Fruit fly (Drosophila melanogaster): ENCODE data around the gene Cog4.
A peak's percentile ranks its signal among the peaks of the same experiment; 100 is the strongest.

Cog4 gene

dm6 chr2L:10491354-10491753, 2.9 kb upstream of the Cog4 start, which contains the start of gene CG13144:
Gene CG13144 (minus strand): TSS chr2L:10491454.
- no peak for TF ChIP-seq foxo (GFP tag; optimal IDR thresholded peaks at IDR 0.05)
- TF ChIP-seq Hnf4 (GFP tag; optimal IDR thresholded peaks at IDR 0.05) = no peak
- TF ChIP-seq dmrt93B (GFP tag; optimal IDR thresholded peaks at IDR 0.05) = no peak
- TF ChIP-seq tai (GFP tag; optimal IDR thresholded peaks at IDR 0.05) = no peak
- TF ChIP-seq sage (GFP tag; optimal IDR thresholded peaks at IDR 0.05) = no peak
- no peak for TF ChIP-seq dsf (GFP tag; optimal IDR thresholded peaks at IDR 0.05; ENCODE audit: borderline replicate concordance)
- no peak for TF ChIP-seq CrebA (GFP tag; optimal IDR thresholded peaks at IDR 0.05; ENCODE audit: borderline replicate concordance)
- no peak for TF ChIP-seq GATAd (GFP tag; optimal IDR thresholded peaks at IDR 0.05)
- TF ChIP-seq Dfd (GFP tag; optimal IDR thresholded peaks at IDR 0.05) = no peak
- no peak for TF ChIP-seq br (GFP tag; optimal IDR thresholded peaks at IDR 0.05)
- no peak for TF ChIP-seq CG9705 (GFP tag; optimal IDR thresholded peaks at IDR 0.05)
- TF ChIP-seq N (GFP tag; optimal IDR thresholded peaks at IDR 0.05) = no peak
- no peak for TF ChIP-seq brk (GFP tag; optimal IDR thresholded peaks at IDR 0.05)
- no peak for TF ChIP-seq Sp1 (GFP tag; optimal IDR thresholded peaks at IDR 0.05)

DNA sequence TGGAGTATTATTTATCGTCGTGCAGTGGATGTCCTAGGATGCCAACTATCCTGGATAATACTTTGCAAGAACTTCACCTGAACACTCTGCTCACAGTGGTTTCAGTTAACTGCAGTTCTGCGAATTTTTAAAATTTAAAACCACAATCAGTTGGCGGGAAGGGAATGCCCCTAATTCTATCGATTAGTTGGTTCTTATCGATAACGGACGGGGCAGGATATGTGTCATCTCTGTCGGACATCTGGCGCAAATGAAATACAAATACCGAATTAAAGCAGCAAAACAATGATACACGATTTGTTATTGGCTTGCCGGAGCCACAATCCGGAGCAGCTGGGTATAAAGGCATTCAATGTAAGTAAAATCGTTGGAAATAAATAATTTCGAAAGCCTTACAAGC, 5.3 kb downstream of the Cog4 start, which contains the start of gene Grip75:
Gene Grip75, plus strand, starts transcription at position 223 of the 400 bp plus-strand sequence.
- TF ChIP-seq dsf (GFP tag; optimal IDR thresholded peaks at IDR 0.05; ENCODE audit: borderline replicate concordance) (no peak), dl (GFP tag; optimal IDR thresholded peaks at IDR 0.05; ENCODE audit: insufficient read depth in 1 of 2, partially characterized antibody in 2 of 2) (no peak), lola (GFP tag; optimal IDR thresholded peaks at IDR 0.05) (no peak), fru (GFP tag; optimal IDR thresholded peaks at IDR 0.05) (no peak), Vsx2 (GFP tag; optimal IDR thresholded peaks at IDR 0.05; ENCODE audit: partially characterized antibody) (no peak)

DNA sequence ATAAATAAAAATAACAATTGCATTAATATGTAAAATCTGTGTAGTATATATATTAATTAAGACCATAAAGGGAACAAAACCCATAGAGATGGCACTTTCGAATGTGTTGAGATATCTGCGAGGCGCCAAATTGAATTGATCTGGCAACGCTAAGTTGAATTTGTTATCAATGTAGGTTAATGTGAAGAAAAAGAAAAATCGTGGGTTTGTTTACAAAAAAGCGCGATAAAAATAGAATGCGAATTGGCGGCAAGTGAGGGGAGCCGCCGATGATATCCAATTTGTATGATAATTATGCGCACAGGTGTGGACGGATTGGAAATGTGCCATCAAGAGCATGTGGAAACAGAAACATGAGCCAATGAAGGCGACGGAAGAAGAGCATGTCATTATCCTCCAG, 8.6 kb downstream of the Cog4 start:
- TF ChIP-seq Dif (GFP tag; optimal IDR thresholded peaks at IDR 0.05; ENCODE audit: partially characterized antibody) = no peak
- no peak for TF ChIP-seq fru (GFP tag; optimal IDR thresholded peaks at IDR 0.05)
- TF ChIP-seq ey (GFP tag; optimal IDR thresholded peaks at IDR 0.05) = no peak
- TF ChIP-seq GATAd (GFP tag; optimal IDR thresholded peaks at IDR 0.05) = peak; percentile 73
- no peak for TF ChIP-seq dl (GFP tag; optimal IDR thresholded peaks at IDR 0.05; ENCODE audit: insufficient read depth in 1 of 2, partially characterized antibody in 2 of 2)
- no peak for TF ChIP-seq Vsx2 (GFP tag; optimal IDR thresholded peaks at IDR 0.05; ENCODE audit: partially characterized antibody)
- no peak for TF ChIP-seq Mio (GFP tag; optimal IDR thresholded peaks at IDR 0.05)

DNA sequence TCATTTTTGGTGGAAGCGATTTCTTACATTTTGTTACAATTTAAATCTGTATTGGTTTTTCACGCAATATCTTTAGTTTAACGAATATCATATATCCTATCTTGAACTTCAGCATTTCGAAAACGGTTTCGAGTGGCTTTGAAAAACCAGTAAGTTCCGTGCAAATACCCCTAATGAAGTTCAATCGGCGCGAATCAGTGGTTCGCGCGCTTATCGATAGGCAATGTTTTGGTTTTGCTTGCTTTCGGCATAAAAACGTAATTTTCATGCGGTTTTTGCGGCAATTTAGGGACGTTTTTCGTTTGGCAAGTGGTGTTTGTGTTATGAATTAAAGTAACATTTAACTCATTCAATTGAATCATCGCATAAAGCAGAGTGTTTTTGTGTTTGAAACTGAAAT, 11.5 kb downstream of the Cog4 start, which contains the start of gene RluA-2:
Gene RluA-2, plus strand, starts transcription at position 195 of the 400 bp plus-strand sequence.
- TF ChIP-seq woc (GFP tag; optimal IDR thresholded peaks at IDR 0.05) (no peak), dl (GFP tag; optimal IDR thresholded peaks at IDR 0.05; ENCODE audit: insufficient read depth in 1 of 2, partially characterized antibody in 2 of 2) (no peak), Abd-B (GFP tag; optimal IDR thresholded peaks at IDR 0.05) (no peak), CG9705 (GFP tag; optimal IDR thresholded peaks at IDR 0.05) (no peak), Hr78 (GFP tag; optimal IDR thresholded peaks at IDR 0.05) (no peak)

DNA sequence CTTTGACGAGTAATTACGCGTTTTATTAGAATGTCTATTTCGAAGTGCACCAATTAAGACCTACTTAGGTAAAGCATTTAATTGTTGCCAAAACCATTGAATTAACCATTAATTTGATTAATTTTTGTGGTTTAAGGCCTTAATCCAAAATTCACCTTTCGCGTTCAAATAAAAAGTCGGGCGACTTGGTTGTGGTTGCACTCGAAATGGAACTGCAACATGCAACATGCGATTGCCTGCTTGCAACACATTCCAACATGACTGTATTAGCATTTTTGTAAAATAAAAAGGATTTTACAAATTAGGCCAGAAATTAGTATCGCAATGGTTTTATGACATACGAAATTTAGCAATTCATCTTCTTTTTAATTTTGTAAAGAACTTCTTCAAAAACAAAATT, 13.6 kb downstream of the Cog4 start:
- TF ChIP-seq sv (GFP tag; optimal IDR thresholded peaks at IDR 0.05) = no peak
- no peak for TF ChIP-seq lola (GFP tag; optimal IDR thresholded peaks at IDR 0.05)
- TF ChIP-seq Myc (optimal IDR thresholded peaks at IDR 0.05) = no peak
- TF ChIP-seq h (GFP tag; optimal IDR thresholded peaks at IDR 0.05) = no peak
- no peak for TF ChIP-seq Dfd (GFP tag; optimal IDR thresholded peaks at IDR 0.05)
- TF ChIP-seq brk (GFP tag; optimal IDR thresholded peaks at IDR 0.05) = no peak
- no peak for TF ChIP-seq foxo (GFP tag; optimal IDR thresholded peaks at IDR 0.05)
- no peak for TF ChIP-seq pan (optimal IDR thresholded peaks at IDR 0.05)
- TF ChIP-seq N (GFP tag; optimal IDR thresholded peaks at IDR 0.05) = no peak
- TF ChIP-seq psq (GFP tag; optimal IDR thresholded peaks at IDR 0.05) = no peak
- no peak for TF ChIP-seq CG32264 (GFP tag; optimal IDR thresholded peaks at IDR 0.05)
- no peak for TF ChIP-seq rgr (GFP tag; optimal IDR thresholded peaks at IDR 0.05)

DNA sequence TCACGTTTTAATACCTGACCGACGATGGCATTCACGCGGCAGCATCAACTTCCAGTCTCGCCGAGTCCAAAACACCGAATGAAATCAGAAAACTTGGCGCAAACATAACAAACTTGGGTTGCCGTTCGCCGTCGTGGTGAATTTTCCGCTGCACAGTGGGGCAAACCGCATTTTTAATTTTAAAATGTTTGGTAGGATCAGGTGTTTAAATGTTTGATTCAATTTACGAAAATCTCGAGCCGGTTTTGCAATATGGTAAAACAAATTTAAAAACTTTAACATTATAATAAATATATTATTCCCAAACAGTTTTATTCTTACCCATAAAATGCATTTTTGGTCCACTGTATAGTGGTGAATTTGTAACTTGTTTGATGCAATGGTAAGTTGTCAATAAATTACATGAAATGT, 14.1 kb downstream of the Cog4 start, which contains the start of gene RluA-1:
Gene RluA-1, minus strand, starts transcription at position 82 of the 411 bp plus-strand sequence.
- TF ChIP-seq foxo (GFP tag; optimal IDR thresholded peaks at IDR 0.05) (peak in 1 of 2 experiments; percentile 93), ey (GFP tag; optimal IDR thresholded peaks at IDR 0.05) (peak; percentile 74), dsf (GFP tag; optimal IDR thresholded peaks at IDR 0.05; ENCODE audit: borderline replicate concordance) (peak; percentile 43), GATAd (GFP tag; optimal IDR thresholded peaks at IDR 0.05) (no peak), sv (GFP tag; optimal IDR thresholded peaks at IDR 0.05) (peak; percentile 99), dl (GFP tag; optimal IDR thresholded peaks at IDR 0.05; ENCODE audit: insufficient read depth in 1 of 2, partially characterized antibody in 2 of 2) (no peak), Myc (optimal IDR thresholded peaks at IDR 0.05) (no peak), Hr83 (GFP tag; optimal IDR thresholded peaks at IDR 0.05; ENCODE audit: poor library complexity, severe bottlenecking) (peak; percentile 35), HLH106 (tag; optimal IDR thresholded peaks at IDR 0.05) (peak; percentile 95), CG32264 (GFP tag; optimal IDR thresholded peaks at IDR 0.05) (peak; percentile 53), CG9705 (GFP tag; optimal IDR thresholded peaks at IDR 0.05) (peak; percentile 87), woc (GFP tag; optimal IDR thresholded peaks at IDR 0.05) (peak; percentile 47), Hr78 (GFP tag; optimal IDR thresholded peaks at IDR 0.05) (no peak), Sp1 (GFP tag; optimal IDR thresholded peaks at IDR 0.05) (peak; percentile 93), usp (GFP tag; optimal IDR thresholded peaks at IDR 0.05) (no peak), fru (GFP tag; optimal IDR thresholded peaks at IDR 0.05) (no peak), Vsx2 (GFP tag; optimal IDR thresholded peaks at IDR 0.05; ENCODE audit: partially characterized antibody) (no peak), N (GFP tag; optimal IDR thresholded peaks at IDR 0.05) (no peak), Dif (GFP tag; optimal IDR thresholded peaks at IDR 0.05; ENCODE audit: partially characterized antibody) (no peak), Jra (GFP tag; optimal IDR thresholded peaks at IDR 0.05) (no peak), Dfd (GFP tag; optimal IDR thresholded peaks at IDR 0.05) (no peak), Abd-B (GFP tag; optimal IDR thresholded peaks at IDR 0.05) (no peak), OdsH (GFP tag; optimal IDR thresholded peaks at IDR 0.05) (peak; percentile 90), h (GFP tag; optimal IDR thresholded peaks at IDR 0.05) (peak; percentile 93)
